Worm (Caenorhabditis elegans) whole organism, L2 larva: ENCODE results near the gene avr-15.

Experiments used
- snpc-4 ChIP-seq: fragments of 150-350 bp; optimal IDR thresholded peaks from 2 replicates; lab custom pipeline; 2014; ENCODE audit warnings: missing biosample characterization, missing genetic modification characterization
- ztf-11 ChIP-seq: sonication (generic microtip); optimal IDR thresholded peaks from 2 replicates; lab custom pipeline; 2017; ENCODE audit warnings: missing biosample characterization, missing genetic modification characterization

DNA sequence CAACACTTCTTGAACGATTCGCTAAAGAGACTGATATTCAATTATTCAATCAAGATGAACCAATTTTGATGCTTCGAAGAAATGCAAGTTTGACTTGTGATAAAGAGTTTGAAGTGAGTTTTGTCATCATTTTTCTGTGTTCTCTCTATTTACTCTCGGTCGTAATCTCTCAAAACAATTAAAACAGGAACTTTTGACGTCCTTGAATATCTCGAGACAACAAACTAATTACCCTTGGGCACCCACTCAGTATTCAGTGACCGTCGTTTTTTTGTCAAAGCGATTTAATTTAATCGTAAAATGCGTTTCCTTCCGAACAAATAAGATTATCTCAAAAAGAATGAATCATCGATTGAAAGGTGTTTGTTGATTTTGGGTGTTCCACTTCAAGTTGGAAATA lies 47.4 kb downstream of the avr-15 start:
- no peak for TF ChIP-seq snpc-4 (tag; lab: Kevin White, UChicago)
- TF ChIP-seq ztf-11 (tag; lab: Kevin White, UChicago): no peak
